Worm (Caenorhabditis elegans) whole organism, L2 larva: ENCODE measurements around the gene C37E2.10.

ENCODE experiments used
- alr-1 ChIP-seq: fragments of 150-350 bp; optimal IDR thresholded peaks from 2 replicates; lab custom pipeline; 2014; ENCODE audit warnings: missing biosample characterization, missing genetic modification characterization
- egl-27 ChIP-seq: sonication (generic microtip); optimal IDR thresholded peaks from 3 replicates; lab custom pipeline; 2017; ENCODE audit warnings: missing biosample characterization, missing genetic modification reagents, missing genetic modification characterization
- lin-13 ChIP-seq: fragments of 150-350 bp; optimal IDR thresholded peaks from 2 replicates; lab custom pipeline; 2014; ENCODE audit warnings: missing biosample characterization, missing genetic modification reagents, missing genetic modification characterization

DNA sequence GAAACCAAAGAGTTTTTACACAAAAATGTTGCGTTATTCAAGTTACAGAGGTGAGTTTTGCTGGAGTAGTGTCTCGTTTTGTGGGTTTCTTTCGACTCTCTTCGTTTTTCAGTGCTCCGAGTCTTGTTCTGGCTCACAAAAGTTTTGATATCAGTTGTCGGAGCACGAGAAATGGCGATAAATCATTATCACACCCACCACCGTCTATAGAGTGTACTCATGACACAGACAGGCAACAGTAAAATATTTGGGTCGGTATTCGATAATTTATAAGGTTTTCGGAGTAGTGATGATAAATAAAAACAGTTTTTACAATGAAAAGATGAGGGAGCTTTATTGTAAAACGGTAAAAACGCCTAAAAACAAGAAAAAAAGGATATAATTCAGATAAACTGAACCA, 29.2 kb downstream of the C37E2.10 start, which contains the start of gene ceh-37:
- no peak for TF ChIP-seq alr-1
- no peak for TF ChIP-seq egl-27 (tag; lab: Kevin White, UChicago)
- TF ChIP-seq lin-13 (GFP tag; lab: Kevin White, UChicago): no peak
